Worm (Caenorhabditis elegans): ENCODE results near the gene srt-18.

srt-18 gene

DNA sequence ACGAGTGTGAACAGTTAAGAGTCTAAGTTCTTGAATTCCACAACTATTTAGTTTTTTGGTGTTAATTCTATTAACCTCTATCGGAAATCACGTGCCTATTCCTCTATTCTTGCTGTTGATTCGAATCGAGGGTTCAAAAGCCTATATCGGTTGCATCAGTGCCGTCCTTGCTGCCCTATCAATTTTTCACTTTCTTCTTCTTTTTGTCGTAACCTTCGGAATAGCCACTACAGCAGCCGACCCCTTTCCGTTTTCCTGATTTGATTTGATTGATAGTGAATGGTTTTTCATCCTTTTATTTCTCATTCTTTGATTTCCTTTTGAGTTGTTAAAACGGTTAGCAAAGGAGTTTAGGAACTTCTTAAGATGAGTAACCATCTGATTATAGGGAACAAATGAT is 21.2 kb downstream of the srt-18 start (continued):
- TF ChIP-seq lin-14 (GFP tag; optimal IDR thresholded peaks at IDR 0.05) (peak; percentile 61), ceh-82 (tag; optimal IDR thresholded peaks at IDR 0.05) (no peak), ceh-8 (GFP tag; optimal IDR thresholded peaks at IDR 0.05) (no peak), C04F5.9 (tag; optimal IDR thresholded peaks at IDR 0.05) (no peak), blmp-1 (tag; optimal IDR thresholded peaks at IDR 0.05) (peak; percentile 96), pax-3 (tag; optimal IDR thresholded peaks at IDR 0.05) (no peak), sptf-1 (tag; optimal IDR thresholded peaks at IDR 0.05) (no peak), nhr-19 (GFP tag; conservative IDR thresholded peaks at IDR 0.05) (peak; percentile 11), pqm-1 (tag; optimal IDR thresholded peaks at IDR 0.05) (no peak), ztf-4 (tag; optimal IDR thresholded peaks at IDR 0.05) (no peak), pag-3 (tag; optimal IDR thresholded peaks at IDR 0.05; ENCODE audit: borderline replicate concordance, insufficient read depth) (no peak), xbp-1 (tag; optimal IDR thresholded peaks at IDR 0.05) (no peak), efl-1 (optimal IDR thresholded peaks at IDR 0.05) (no peak), efl-1 (GFP tag; optimal IDR thresholded peaks at IDR 0.05 in 1 of 2) (no peak), sox-4 (tag; optimal IDR thresholded peaks at IDR 0.05) (no peak), unc-86 (tag; optimal IDR thresholded peaks at IDR 0.05) (no peak), alr-1 (tag; optimal IDR thresholded peaks at IDR 0.05; ENCODE audit: borderline replicate concordance) (no peak), snpc-4 (tag; optimal IDR thresholded peaks at IDR 0.05) (no peak), lir-3 (tag; optimal IDR thresholded peaks at IDR 0.05; ENCODE audit: poor library complexity) (no peak), nhr-12 (tag; optimal IDR thresholded peaks at IDR 0.05) (no peak)

DNA sequence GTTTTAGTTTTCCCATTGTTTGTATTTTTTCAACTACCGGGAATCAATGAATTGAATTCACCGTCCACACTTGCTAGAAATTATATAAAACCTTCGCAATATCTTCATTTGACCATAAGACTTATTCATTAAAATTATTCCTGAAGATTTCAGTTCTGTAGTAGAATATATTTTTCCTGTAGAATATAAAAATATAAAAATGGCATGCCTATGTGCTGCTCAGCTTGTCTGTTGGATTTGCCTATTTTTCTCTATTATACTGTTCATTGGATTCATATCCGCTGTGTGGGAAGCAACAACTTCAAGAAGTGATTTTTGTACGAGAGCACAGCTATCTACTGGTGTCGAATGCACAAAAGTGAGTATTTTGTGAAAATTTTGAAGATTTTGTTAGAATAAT is 23.8 kb downstream of the srt-18 start, which contains the start of gene F59E11.6:
TSS of gene F59E11.6 (plus strand) at position 111 of the 400 bp plus-strand sequence.
- TF ChIP-seq nhr-85 (tag) (peak; percentile 53), C04F5.9 (tag; optimal IDR thresholded peaks at IDR 0.05) (no peak)

DNA sequence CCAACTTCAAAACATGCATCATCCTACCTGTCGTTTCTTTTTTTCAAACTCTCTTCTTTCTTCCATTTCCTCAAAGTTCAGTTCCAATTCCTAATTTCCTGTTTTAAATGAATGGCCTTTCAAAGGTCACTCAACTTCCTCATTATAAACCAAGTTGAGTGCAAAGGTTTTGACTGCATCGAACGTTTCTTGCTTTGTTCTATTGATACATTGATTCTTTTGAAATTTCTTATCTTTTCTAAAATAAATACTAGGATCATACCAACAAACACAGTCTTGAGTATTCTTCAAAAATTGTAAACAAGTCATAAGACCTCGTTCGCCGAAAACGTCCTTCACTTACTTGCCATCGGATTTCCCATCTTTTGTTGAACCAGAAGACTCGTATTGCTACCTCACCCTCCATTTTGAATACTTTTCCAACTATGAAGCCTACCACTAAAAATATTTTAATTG is 25.2 kb downstream of the srt-18 start, which contains the start of gene F59E11.7:
TSS of gene F59E11.7 (plus strand) at position 51 of the 456 bp plus-strand sequence.
- TF ChIP-seq nhr-85 (tag): peak; percentile 73
- no peak for TF ChIP-seq nhr-12 (tag; optimal IDR thresholded peaks at IDR 0.05)
- TF ChIP-seq lin-14 (GFP tag; optimal IDR thresholded peaks at IDR 0.05): peak; percentile 52
- TF ChIP-seq Y116A8C.19 (tag; optimal IDR thresholded peaks at IDR 0.05; ENCODE audit: borderline replicate concordance): no peak
- no peak for TF ChIP-seq swsn-7 (tag; optimal IDR thresholded peaks at IDR 0.05)
- TF ChIP-seq lin-35 (GFP tag; optimal IDR thresholded peaks at IDR 0.05): peak in 1 of 2 experiments; percentile 2
- peak; percentile 5 for TF ChIP-seq mep-1 (tag; optimal IDR thresholded peaks at IDR 0.05)
- peak; percentile 33 for TF ChIP-seq blmp-1 (tag; optimal IDR thresholded peaks at IDR 0.05)
- peak; percentile 19 for TF ChIP-seq snu-23 (GFP tag; optimal IDR thresholded peaks at IDR 0.05)
- peak; percentile 16 for TF ChIP-seq nhr-20 (tag; optimal IDR thresholded peaks at IDR 0.05)
- TF ChIP-seq efl-1 (optimal IDR thresholded peaks at IDR 0.05): no peak
- TF ChIP-seq efl-1 (GFP tag; optimal IDR thresholded peaks at IDR 0.05 in 1 of 2): peak in 1 of 2 experiments; percentile 71
- TF ChIP-seq nhr-76 (tag; optimal IDR thresholded peaks at IDR 0.05): no peak
- peak in 1 of 6 experiments; percentile 37 for TF ChIP-seq elt-3 (tag; optimal IDR thresholded peaks at IDR 0.05)

DNA sequence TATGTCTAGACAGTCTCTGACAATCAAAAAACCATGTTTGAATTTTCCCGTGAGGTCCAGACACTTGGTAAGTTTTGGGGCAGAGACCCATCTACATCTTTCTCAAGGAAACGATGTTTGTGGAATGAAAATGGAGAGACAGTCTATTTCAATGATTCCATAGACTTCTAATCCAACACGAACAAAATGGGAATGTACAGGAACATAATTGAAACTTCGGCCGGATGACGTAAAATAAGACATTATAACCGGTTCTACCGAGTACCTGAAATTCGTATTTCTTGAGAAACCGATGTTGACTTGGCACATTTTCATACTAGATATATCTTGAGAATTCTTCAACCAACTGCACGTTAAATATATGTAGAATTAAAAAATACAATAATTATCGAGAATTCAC is 27.3 kb downstream of the srt-18 start, which contains the start of gene str-87:
TSS of gene str-87 (minus strand) at position 101 of the 400 bp plus-strand sequence.
- TF ChIP-seq lin-35 (GFP tag; optimal IDR thresholded peaks at IDR 0.05) (no peak), snpc-4 (tag; optimal IDR thresholded peaks at IDR 0.05) (no peak), nhr-71 (tag; optimal IDR thresholded peaks at IDR 0.05) (no peak), unc-30 (tag; optimal IDR thresholded peaks at IDR 0.05) (no peak), lin-39 (tag; optimal IDR thresholded peaks at IDR 0.05) (no peak), nhr-77 (tag; optimal IDR thresholded peaks at IDR 0.05) (no peak), zip-4 (GFP tag; optimal IDR thresholded peaks at IDR 0.05) (no peak), tlp-1 (tag; optimal IDR thresholded peaks at IDR 0.05) (no peak), hpl-2 (GFP tag; optimal IDR thresholded peaks at IDR 0.05) (no peak), vab-15 (tag; optimal IDR thresholded peaks at IDR 0.05) (no peak), jun-1 (tag; optimal IDR thresholded peaks at IDR 0.05) (no peak), irx-1 (tag; optimal IDR thresholded peaks at IDR 0.05) (no peak), pax-3 (tag; optimal IDR thresholded peaks at IDR 0.05) (no peak), ceh-8 (GFP tag; optimal IDR thresholded peaks at IDR 0.05) (no peak), sox-4 (tag; optimal IDR thresholded peaks at IDR 0.05) (no peak), rnt-1 (tag; optimal IDR thresholded peaks at IDR 0.05) (no peak), nhr-11 (tag; optimal IDR thresholded peaks at IDR 0.05) (no peak), ama-1 (optimal IDR thresholded peaks at IDR 0.05) (no peak), zag-1 (tag; optimal IDR thresholded peaks at IDR 0.05) (no peak), mef-2 (tag; optimal IDR thresholded peaks at IDR 0.05) (no peak)
